Worm (Caenorhabditis elegans) whole organism, L3 larva: ENCODE data around the gene eif-3.L.

ENCODE experiments used
- ZK546.5 ChIP-seq: sonication (generic microtip); optimal IDR thresholded peaks from 2 replicates; lab custom pipeline; 2017; ENCODE audit warnings: missing biosample characterization, missing genetic modification characterization
- ama-1 ChIP-seq: fragments of 150-350 bp; optimal IDR thresholded peaks from 2 replicates; lab custom pipeline; 2018
- ceh-16 ChIP-seq: sonication (generic microtip); optimal IDR thresholded peaks from 2 replicates; lab custom pipeline; 2017; ENCODE audit warnings: missing biosample characterization, missing genetic modification characterization
- ceh-28 ChIP-seq: fragments of 150-350 bp; optimal IDR thresholded peaks from 2 replicates; lab custom pipeline; 2014; ENCODE audit warnings: missing biosample characterization, missing genetic modification reagents, missing genetic modification characterization
- ceh-82 ChIP-seq: fragments of 150-350 bp; optimal IDR thresholded peaks from 2 replicates; lab custom pipeline; 2014; ENCODE audit warnings: missing biosample characterization, missing genetic modification characterization
- egl-27 ChIP-seq: sonication (generic microtip); optimal IDR thresholded peaks from 4 replicates; lab custom pipeline; 2017; ENCODE audit warnings: missing biosample characterization, missing genetic modification reagents, missing genetic modification characterization
- elt-1 ChIP-seq: fragments of 150-350 bp; optimal IDR thresholded peaks from 2 replicates; lab custom pipeline; 2014; ENCODE audit warnings: missing biosample characterization, missing genetic modification characterization
- fkh-2 ChIP-seq: fragments of 150-350 bp; optimal IDR thresholded peaks from 2 replicates; lab custom pipeline; 2014; ENCODE audit warnings: missing biosample characterization, missing genetic modification reagents, missing genetic modification characterization
- fos-1 ChIP-seq: fragments of 150-350 bp; optimal IDR thresholded peaks from 2 replicates; lab custom pipeline; 2014; ENCODE audit warnings: missing biosample characterization, missing genetic modification characterization
- lin-15B ChIP-seq: fragments of 150-350 bp; optimal IDR thresholded peaks from 2 replicates; lab custom pipeline; 2014; ENCODE audit warnings: missing biosample characterization, missing genetic modification characterization
- nhr-11 ChIP-seq: fragments of 150-350 bp; optimal IDR thresholded peaks from 2 replicates; lab custom pipeline; 2014; ENCODE audit warnings: missing biosample characterization, missing genetic modification characterization
- nhr-43 ChIP-seq: sonication (generic microtip); optimal IDR thresholded peaks from 2 replicates; lab custom pipeline; 2016; ENCODE audit warnings: mild to moderate bottlenecking, missing genetic modification characterization, missing compliant biosample characterization; ENCODE audit not compliant: poor library complexity, severe bottlenecking
- nhr-77 ChIP-seq: fragments of 150-350 bp; optimal IDR thresholded peaks from 2 replicates; lab custom pipeline; 2014; ENCODE audit warnings: missing biosample characterization, missing genetic modification characterization

ce11 chrII:5663180-5663791 is 41.0 kb upstream of the eif-3.L start:
- TF ChIP-seq lin-15B (tag; lab: Kevin White, UChicago), result no peak
- no peak for TF ChIP-seq nhr-77 (tag; lab: Kevin White, UChicago)
- no peak for TF ChIP-seq ceh-28 (tag; lab: Kevin White, UChicago)
- TF ChIP-seq fos-1 (tag; lab: Kevin White, UChicago), result no peak
- no peak for TF ChIP-seq fkh-2 (tag; lab: Kevin White, UChicago)
- TF ChIP-seq nhr-43 (tag; lab: Kevin White, UChicago), result no peak
- no peak for TF ChIP-seq ceh-82 (tag; lab: Kevin White, UChicago)
- TF ChIP-seq egl-27 (tag; lab: Kevin White, UChicago), result no peak
- TF ChIP-seq nhr-11, result no peak
- no peak for TF ChIP-seq ama-1
- no peak for TF ChIP-seq ZK546.5 (tag; lab: Kevin White, UChicago)
- no peak for TF ChIP-seq ceh-16 (tag; lab: Kevin White, UChicago)
- TF ChIP-seq elt-1, result no peak
